Worm (Caenorhabditis elegans): ENCODE results near the gene C45G9.12.

The C45G9.12 gene

DNA sequence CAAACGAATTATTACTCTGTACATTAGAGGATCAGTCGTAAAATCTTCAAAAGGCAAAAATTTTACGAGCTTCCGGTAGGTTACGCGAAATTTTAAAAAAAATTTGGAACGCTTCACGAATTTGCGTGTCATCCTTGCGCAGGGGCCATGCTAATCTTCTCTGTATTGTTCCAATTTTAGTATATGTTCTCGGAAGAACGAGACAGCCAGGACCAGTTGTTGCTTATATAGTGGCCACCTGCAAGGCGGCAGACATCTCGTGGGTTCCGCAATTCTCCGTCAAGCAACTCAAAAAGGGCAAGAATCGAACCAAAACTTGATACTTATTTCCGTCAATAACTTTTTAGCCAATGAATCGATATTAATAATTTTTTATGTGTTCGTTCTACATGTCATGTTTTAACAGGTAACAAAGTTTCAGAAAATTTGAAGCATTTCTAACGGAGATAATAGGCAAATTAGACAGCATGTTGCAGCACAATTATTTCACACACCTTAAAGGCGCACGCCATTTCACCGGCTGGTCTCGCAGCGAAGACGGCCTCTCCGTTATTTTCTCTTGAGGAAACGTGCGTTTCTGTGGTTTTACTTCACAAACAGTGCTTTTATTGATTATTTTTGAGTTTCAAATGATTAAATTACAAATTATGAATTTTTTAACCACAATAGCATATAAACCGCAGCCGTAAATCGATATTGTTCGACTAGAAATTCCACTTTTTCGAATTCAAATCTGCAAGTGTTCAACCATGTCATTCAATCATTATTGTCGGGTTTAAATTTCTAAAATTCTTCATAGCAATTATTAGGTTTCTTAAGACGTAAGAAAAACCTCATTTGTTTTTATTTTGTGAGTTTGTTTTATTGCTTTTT lies 9.5 kb upstream of the C45G9.12 start (continued):
- TF ChIP-seq ZK546.5 (tag; optimal IDR thresholded peaks at IDR 0.05) (no peak), fos-1 (tag; optimal IDR thresholded peaks at IDR 0.05) (peak; percentile 38), crh-2 (tag; optimal IDR thresholded peaks at IDR 0.05) (peak; percentile 86), ceh-82 (tag; optimal IDR thresholded peaks at IDR 0.05) (no peak), alr-1 (tag; optimal IDR thresholded peaks at IDR 0.05) (no peak), unc-39 (tag; optimal IDR thresholded peaks at IDR 0.05) (no peak), nhr-129 (tag; optimal IDR thresholded peaks at IDR 0.05) (peak; percentile 83), unc-62 (GFP tag; optimal IDR thresholded peaks at IDR 0.05) (peak; percentile 1), nhr-237 (tag; optimal IDR thresholded peaks at IDR 0.05) (peak; percentile 19), nhr-77 (tag; optimal IDR thresholded peaks at IDR 0.05) (no peak), sem-4 (tag; optimal IDR thresholded peaks at IDR 0.05) (peak; percentile 73), R02D3.7 (tag; optimal IDR thresholded peaks at IDR 0.05) (peak; percentile 24), blmp-1 (tag; optimal IDR thresholded peaks at IDR 0.05; ENCODE audit: insufficient read depth) (peak; percentile 29), snpc-4 (tag; optimal IDR thresholded peaks at IDR 0.05) (peak; percentile 99), nhr-21 (tag; optimal IDR thresholded peaks at IDR 0.05) (peak; percentile 88)

DNA sequence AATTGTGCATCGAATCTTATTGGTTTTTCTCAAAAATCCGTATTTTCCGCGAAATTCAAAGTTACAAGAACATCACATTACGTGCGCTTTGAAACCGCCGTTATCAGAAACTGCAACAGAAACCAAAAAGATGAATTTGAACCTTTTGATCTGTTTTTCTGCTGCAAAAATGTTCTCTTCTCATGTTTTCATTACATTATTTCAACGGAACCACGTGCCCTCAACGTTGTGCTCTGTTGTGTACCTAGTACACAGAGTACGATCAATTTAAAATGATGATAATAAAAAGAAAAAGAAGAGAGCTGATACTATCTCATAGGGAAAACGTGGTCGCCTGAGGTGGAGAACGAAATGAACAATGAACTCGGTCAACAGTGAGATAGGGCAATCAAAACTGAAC lies 6.7 kb upstream of the C45G9.12 start:
- TF ChIP-seq ztf-1 (GFP tag; conservative IDR thresholded peaks at IDR 0.05) (no peak), sma-3 (GFP tag; optimal IDR thresholded peaks at IDR 0.05) (peak; percentile 81), crh-2 (tag; optimal IDR thresholded peaks at IDR 0.05) (peak; percentile 90), snpc-4 (tag; optimal IDR thresholded peaks at IDR 0.05) (no peak), fos-1 (tag; optimal IDR thresholded peaks at IDR 0.05) (peak; percentile 69), nhr-129 (tag; optimal IDR thresholded peaks at IDR 0.05) (peak; percentile 82), C34F6.9 (tag; optimal IDR thresholded peaks at IDR 0.05) (peak; percentile 51), R02D3.7 (tag; optimal IDR thresholded peaks at IDR 0.05) (no peak), ama-1 (optimal IDR thresholded peaks at IDR 0.05) (peak; percentile 43), nhr-25 (tag; optimal IDR thresholded peaks at IDR 0.05) (peak; percentile 14), ztf-11 (tag; optimal IDR thresholded peaks at IDR 0.05) (no peak), elt-1 (tag; optimal IDR thresholded peaks at IDR 0.05) (no peak), nhr-21 (tag; optimal IDR thresholded peaks at IDR 0.05) (peak; percentile 91), ztf-4 (tag; optimal IDR thresholded peaks at IDR 0.05) (peak; percentile 75), alr-1 (tag; optimal IDR thresholded peaks at IDR 0.05) (no peak), mdl-1 (tag; optimal IDR thresholded peaks at IDR 0.05) (peak; percentile 76 to 88), zag-1 (tag; optimal IDR thresholded peaks at IDR 0.05) (no peak), peb-1 (tag; optimal IDR thresholded peaks at IDR 0.05) (no peak), lin-13 (GFP tag; optimal IDR thresholded peaks at IDR 0.05) (peak; percentile 14), Y55F3AM.14 (GFP tag; optimal IDR thresholded peaks at IDR 0.05) (peak; percentile 62), egl-27 (tag; optimal IDR thresholded peaks at IDR 0.05) (peak; percentile 66), ceh-82 (tag; optimal IDR thresholded peaks at IDR 0.05) (no peak), blmp-1 (tag; optimal IDR thresholded peaks at IDR 0.05; ENCODE audit: insufficient read depth) (peak; percentile 65), ZK546.5 (tag; optimal IDR thresholded peaks at IDR 0.05) (no peak), unc-39 (tag; optimal IDR thresholded peaks at IDR 0.05) (no peak), gmeb-1 (tag; optimal IDR thresholded peaks at IDR 0.05) (peak; percentile 61), unc-55 (GFP tag; optimal IDR thresholded peaks at IDR 0.05) (no peak), sem-4 (tag; optimal IDR thresholded peaks at IDR 0.05) (no peak), sma-9 (GFP tag; optimal IDR thresholded peaks at IDR 0.05) (peak; percentile 99), sma-9 (tag; optimal IDR thresholded peaks at IDR 0.05) (no peak), nhr-6 (tag; optimal IDR thresholded peaks at IDR 0.05) (peak; percentile 2), lsy-2 (tag; optimal IDR thresholded peaks at IDR 0.05) (peak in 1 of 2 experiments; percentile 76), skn-1 (tag; optimal IDR thresholded peaks at IDR 0.05) (peak; percentile 63), nhr-77 (tag; optimal IDR thresholded peaks at IDR 0.05) (no peak), nhr-237 (tag; optimal IDR thresholded peaks at IDR 0.05) (no peak), F13H6.1 (tag; optimal IDR thresholded peaks at IDR 0.05) (peak; percentile 89)

DNA sequence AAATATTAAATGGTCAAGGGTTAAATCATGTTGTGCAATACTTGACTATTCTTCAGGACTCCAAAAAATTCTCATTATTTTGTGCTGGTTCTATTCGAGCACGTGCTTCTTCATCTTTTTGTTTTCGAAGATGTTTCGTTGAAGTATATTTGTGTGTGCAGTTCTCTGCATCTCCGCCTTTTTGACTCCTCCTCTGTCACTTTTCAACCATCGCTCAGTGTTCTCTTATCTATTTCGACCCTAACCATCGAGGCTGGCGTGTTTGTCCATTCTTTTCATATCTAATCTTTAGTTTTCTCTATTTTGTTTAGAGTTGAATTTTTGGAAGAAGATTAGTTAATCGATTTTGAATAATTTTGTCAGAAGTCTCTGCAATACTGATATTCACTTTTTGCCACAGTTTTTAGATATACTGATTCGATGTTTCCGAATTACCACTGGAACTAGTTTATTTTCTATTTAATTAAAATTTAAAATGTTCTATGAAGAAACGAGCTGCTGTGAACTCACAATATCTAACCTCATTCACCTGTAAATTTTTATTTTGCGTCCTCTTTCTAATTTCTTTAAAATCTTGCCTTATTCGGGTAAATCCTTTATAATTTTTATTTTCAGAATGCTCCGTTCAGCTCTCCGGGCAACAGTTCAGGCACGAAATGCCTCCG lies 5.9 kb upstream of the C45G9.12 start, which contains the start of gene alh-1:
Gene alh-1, plus strand, starts transcription at position 615 of the 665 bp plus-strand sequence.
- TF ChIP-seq sma-9 (GFP tag; optimal IDR thresholded peaks at IDR 0.05) (peak; percentile 67), sma-9 (tag; optimal IDR thresholded peaks at IDR 0.05) (no peak), snpc-4 (tag; optimal IDR thresholded peaks at IDR 0.05) (no peak), C34F6.9 (tag; optimal IDR thresholded peaks at IDR 0.05) (no peak), F13H6.1 (tag; optimal IDR thresholded peaks at IDR 0.05) (peak; percentile 36), ceh-16 (tag; optimal IDR thresholded peaks at IDR 0.05) (no peak), lsy-2 (tag; optimal IDR thresholded peaks at IDR 0.05) (peak in 1 of 2 experiments; percentile 32), nhr-129 (tag; optimal IDR thresholded peaks at IDR 0.05) (peak; percentile 43), ama-1 (optimal IDR thresholded peaks at IDR 0.05) (no peak), gmeb-1 (tag; optimal IDR thresholded peaks at IDR 0.05) (peak; percentile 1), fos-1 (tag; optimal IDR thresholded peaks at IDR 0.05) (peak; percentile 69)

All from whole organism, L2 larva.